Worm (Caenorhabditis elegans) whole organism, midembryonic: ENCODE results near the gene appg-1.

Experiments used
- T22C8.4 ChIP-seq: fragments of 200-800 bp; sonication (Bioruptor generic); IDR thresholded peaks from 2 replicates; pipeline ENCODE4 v1.3.6; 2022; ENCODE audit warnings: missing genetic modification characterization, missing compliant biosample characterization
- cog-1 ChIP-seq: sonication (generic microtip); optimal IDR thresholded peaks from 2 replicates; lab custom pipeline; 2016; ENCODE audit warnings: missing genetic modification characterization, missing compliant biosample characterization
- flt-1 ChIP-seq: fragments of 200-800 bp; sonication (Bioruptor generic); IDR thresholded peaks from 2 replicates; pipeline ENCODE4 v1.3.6; 2022; ENCODE audit warnings: missing genetic modification characterization, missing compliant biosample characterization
- klf-2 ChIP-seq: fragments of 200-800 bp; sonication (Bioruptor generic); conservative IDR thresholded peaks from 2 replicates; pipeline ENCODE4 v1.3.6; 2022; ENCODE audit warnings: missing genetic modification reagents, missing genetic modification characterization, missing compliant biosample characterization
- med-1 ChIP-seq: sonication (generic microtip); optimal IDR thresholded peaks from 2 replicates; lab custom pipeline; 2017; ENCODE audit warnings: missing genetic modification characterization, mild to moderate bottlenecking, missing compliant biosample characterization, antibody characterized with exemption, missing genetic modification reagents; ENCODE audit not compliant: insufficient read depth
- ref-1 ChIP-seq: fragments of 200-800 bp; sonication (Bioruptor generic); conservative IDR thresholded peaks from 2 replicates; pipeline ENCODE4 v1.3.6; 2022; ENCODE audit warnings: missing genetic modification reagents, missing genetic modification characterization, missing compliant biosample characterization
- tab-1 ChIP-seq: fragments of 200-800 bp; sonication (Bioruptor generic); IDR thresholded peaks from 2 replicates; pipeline ENCODE4 v1.3.6; 2022; ENCODE audit warnings: missing genetic modification characterization, missing compliant biosample characterization
- ztf-23 ChIP-seq: fragments of 200-800 bp; sonication (Bioruptor generic); IDR thresholded peaks from 2 replicates; pipeline ENCODE4 v1.3.6; 2022; ENCODE audit warnings: missing genetic modification reagents, missing genetic modification characterization, missing compliant biosample characterization
- ztf-29 ChIP-seq: fragments of 200-800 bp; sonication (Bioruptor generic); IDR thresholded peaks from 2 replicates; pipeline ENCODE4 v1.3.6; 2022; ENCODE audit warnings: missing genetic modification reagents, missing genetic modification characterization, missing compliant biosample characterization

appg-1 gene

DNA sequence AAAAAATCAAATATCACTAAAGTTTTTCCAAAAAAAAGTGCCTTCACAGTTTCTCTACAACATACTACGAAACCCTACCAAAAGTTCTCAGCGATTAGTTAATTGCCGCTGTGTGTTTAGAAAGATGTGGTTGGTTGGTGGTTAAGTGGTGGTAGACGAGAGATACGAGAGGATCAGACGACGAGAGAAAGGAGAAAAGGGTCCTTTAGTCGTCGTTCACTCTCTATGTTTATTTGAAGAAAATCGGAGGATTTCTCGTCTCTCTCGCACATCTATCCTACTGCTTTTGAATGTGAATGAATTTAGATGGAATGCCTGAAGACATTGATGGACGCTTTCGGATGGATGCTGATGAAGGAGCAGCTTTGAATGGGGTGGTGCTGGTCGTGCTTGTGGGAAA is 45.0 kb downstream of the appg-1 start:
- TF ChIP-seq T22C8.4 (no peak), cog-1 (tag; lab: Kevin White, UChicago) (no peak), klf-2 (GFP tag; lab: Robert Waterston, UW) (no peak), tab-1 (no peak), ztf-29 (GFP tag; lab: Robert Waterston, UW) (no peak), flt-1 (GFP tag; lab: Robert Waterston, UW) (no peak), ref-1 (no peak), ztf-23 (no peak), med-1 (GFP tag; lab: Kevin White, UChicago) (no peak)

DNA sequence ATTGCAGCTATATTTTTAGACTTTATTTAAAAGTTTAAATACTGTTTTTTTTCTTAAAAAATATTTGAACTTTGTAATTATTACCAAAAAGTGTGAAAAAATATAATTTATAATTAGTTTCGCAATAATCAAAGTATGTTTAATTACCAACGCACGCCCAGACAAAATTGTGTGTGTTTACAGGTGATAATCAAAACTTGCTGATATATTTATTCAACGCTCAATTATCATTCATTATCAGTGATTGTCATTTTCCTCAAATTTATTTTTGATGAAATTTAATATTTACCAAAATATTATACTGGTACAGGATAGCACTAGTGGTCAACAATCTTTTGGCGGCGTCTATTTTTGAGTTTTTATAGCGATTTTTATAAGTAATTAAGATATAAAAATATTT is 47.2 kb downstream of the appg-1 start:
- TF ChIP-seq med-1 (GFP tag; lab: Kevin White, UChicago) = no peak
- TF ChIP-seq tab-1 = no peak
- TF ChIP-seq flt-1 (GFP tag; lab: Robert Waterston, UW) = no peak
- no peak for TF ChIP-seq klf-2 (GFP tag; lab: Robert Waterston, UW)
- TF ChIP-seq ztf-29 (GFP tag; lab: Robert Waterston, UW) = no peak
- TF ChIP-seq cog-1 (tag; lab: Kevin White, UChicago) = no peak
- no peak for TF ChIP-seq ref-1
- no peak for TF ChIP-seq T22C8.4
- no peak for TF ChIP-seq ztf-23

DNA sequence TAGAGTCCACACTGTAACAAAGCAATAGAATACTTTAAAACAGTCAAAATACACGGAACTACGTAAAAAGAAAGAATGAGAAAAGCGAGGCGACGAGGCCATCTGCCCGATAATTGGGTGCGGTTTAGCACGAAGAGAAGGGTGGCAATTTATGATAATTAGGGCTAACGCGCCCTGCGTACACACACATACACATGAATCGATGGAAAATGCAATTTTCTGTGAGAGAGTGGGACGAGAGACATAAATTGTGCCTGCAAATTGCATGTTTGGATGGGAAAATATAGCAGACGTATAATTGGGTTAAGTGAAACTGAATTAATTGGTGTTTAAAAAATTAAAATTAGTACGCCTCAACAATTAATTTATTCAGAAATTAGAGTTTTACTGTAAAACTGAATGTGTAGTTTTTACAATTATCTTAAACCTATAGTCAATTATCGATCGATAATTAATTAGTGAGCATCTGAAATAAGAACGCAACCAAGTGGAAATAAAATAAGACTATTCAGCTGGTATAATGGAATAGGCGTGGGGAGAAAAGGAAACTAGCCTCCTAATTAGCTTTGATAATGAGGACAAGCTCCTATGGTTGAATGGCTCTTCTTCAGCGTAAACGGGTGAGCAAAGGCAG is 47.8 kb downstream of the appg-1 start:
- TF ChIP-seq klf-2 (GFP tag; lab: Robert Waterston, UW) = no peak
- TF ChIP-seq T22C8.4 = no peak

DNA sequence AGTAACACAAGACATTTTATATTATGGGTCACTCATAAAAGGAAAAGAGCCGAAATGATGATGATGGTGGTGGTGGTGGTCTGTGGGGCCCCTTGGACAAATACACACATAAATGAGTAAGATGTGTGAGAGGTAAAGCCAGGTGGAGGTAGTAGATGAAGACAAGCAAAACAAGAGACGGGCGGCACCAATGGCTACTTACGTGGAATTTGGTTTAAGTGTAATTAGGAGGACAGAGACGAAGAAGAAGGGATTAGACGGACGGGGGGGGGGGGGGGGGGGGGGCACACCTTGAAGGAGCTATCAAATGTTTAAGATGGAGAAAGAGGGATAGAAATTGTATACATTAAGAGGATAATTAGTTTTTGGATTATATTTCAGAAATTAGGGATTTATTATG is 48.9 kb downstream of the appg-1 start:
- TF ChIP-seq flt-1 (GFP tag; lab: Robert Waterston, UW) (no peak), ztf-29 (GFP tag; lab: Robert Waterston, UW) (no peak), cog-1 (tag; lab: Kevin White, UChicago) (no peak), T22C8.4 (no peak), tab-1 (no peak), ztf-23 (no peak), ref-1 (no peak), med-1 (GFP tag; lab: Kevin White, UChicago) (no peak), klf-2 (GFP tag; lab: Robert Waterston, UW) (no peak)

ce11 chrII:10377901-10378300 is 52.1 kb downstream of the appg-1 start:
- no peak for TF ChIP-seq tab-1
- TF ChIP-seq flt-1 (GFP tag; lab: Robert Waterston, UW) = no peak
- no peak for TF ChIP-seq ref-1
- no peak for TF ChIP-seq ztf-23
- no peak for TF ChIP-seq cog-1 (tag; lab: Kevin White, UChicago)
- no peak for TF ChIP-seq med-1 (GFP tag; lab: Kevin White, UChicago)
- no peak for TF ChIP-seq T22C8.4
- TF ChIP-seq ztf-29 (GFP tag; lab: Robert Waterston, UW) = no peak
- TF ChIP-seq klf-2 (GFP tag; lab: Robert Waterston, UW) = no peak

DNA sequence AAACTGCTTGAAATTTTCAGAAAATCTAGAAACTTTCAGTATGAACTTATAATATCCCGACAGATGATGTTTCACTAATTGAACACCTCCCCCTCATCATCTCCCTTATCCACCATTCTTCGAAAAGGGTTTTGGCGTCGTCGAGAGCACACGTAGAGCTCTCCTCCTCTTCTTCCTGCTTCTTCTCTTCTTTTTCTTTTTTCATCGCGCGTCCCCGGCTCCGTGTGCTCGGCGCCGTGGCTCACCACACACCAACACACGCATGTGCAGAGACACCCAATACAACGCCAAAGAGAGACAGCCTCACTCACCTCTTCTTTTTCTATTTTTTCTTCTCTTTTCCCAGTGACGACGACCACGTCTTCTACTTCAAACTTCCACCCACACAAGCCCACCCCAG is 53.7 kb downstream of the appg-1 start:
- TF ChIP-seq med-1 (GFP tag; lab: Kevin White, UChicago) = no peak
- no peak for TF ChIP-seq cog-1 (tag; lab: Kevin White, UChicago)
- TF ChIP-seq ztf-29 (GFP tag; lab: Robert Waterston, UW) = no peak
- TF ChIP-seq flt-1 (GFP tag; lab: Robert Waterston, UW) = no peak
- no peak for TF ChIP-seq klf-2 (GFP tag; lab: Robert Waterston, UW)
- TF ChIP-seq ref-1 = no peak
- TF ChIP-seq T22C8.4 = no peak
- TF ChIP-seq tab-1 = no peak
- TF ChIP-seq ztf-23 = no peak

DNA sequence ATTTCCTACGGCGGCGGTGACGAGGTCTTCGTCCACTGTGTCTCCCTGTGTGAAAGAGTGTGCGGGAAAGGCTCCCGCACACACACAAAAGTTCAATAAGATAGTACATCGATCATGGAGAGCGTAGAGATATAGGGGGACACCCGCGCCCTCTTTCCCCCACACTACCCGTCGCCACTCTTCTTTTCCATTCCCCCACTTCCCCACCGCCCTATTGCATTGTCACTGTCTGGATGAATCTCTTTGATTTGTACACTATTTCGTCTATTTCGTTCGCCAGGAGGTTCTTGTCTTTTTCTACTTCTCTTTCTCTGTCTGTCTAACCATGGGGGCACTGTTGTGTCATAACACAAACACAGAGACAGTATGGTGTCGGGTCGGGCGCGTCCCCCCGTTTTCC is 56.4 kb downstream of the appg-1 start:
- TF ChIP-seq med-1 (GFP tag; lab: Kevin White, UChicago) (no peak), cog-1 (tag; lab: Kevin White, UChicago) (peak; percentile 49), ref-1 (no peak), flt-1 (GFP tag; lab: Robert Waterston, UW) (no peak), klf-2 (GFP tag; lab: Robert Waterston, UW) (no peak), T22C8.4 (no peak)

ce11 chrII:10384680-10385383 is 59.0 kb downstream of the appg-1 start, which contains the start of gene ztf-27:
Gene ztf-27 (plus strand): TSS chrII:10385333.
- no peak for TF ChIP-seq med-1 (GFP tag; lab: Kevin White, UChicago)
- TF ChIP-seq ref-1 = no peak
- no peak for TF ChIP-seq cog-1 (tag; lab: Kevin White, UChicago)
- TF ChIP-seq ztf-23 = no peak
- TF ChIP-seq flt-1 (GFP tag; lab: Robert Waterston, UW) = no peak
- TF ChIP-seq ztf-29 (GFP tag; lab: Robert Waterston, UW) = no peak
- TF ChIP-seq tab-1 = no peak
- no peak for TF ChIP-seq klf-2 (GFP tag; lab: Robert Waterston, UW)
- TF ChIP-seq T22C8.4 = no peak
